Worm (Caenorhabditis elegans) whole organism, late embryonic: Measurements from ENCODE around the gene sel-8.
A peak's percentile ranks its signal among the peaks of the same experiment; 100 is the strongest.

Source experiments
- C38D4.7 ChIP-seq: fragments of 200-800 bp; sonication (Bioruptor generic); optimal IDR thresholded peaks from 2 replicates; lab custom pipeline; 2018; ENCODE audit warnings: mild to moderate bottlenecking, missing genetic modification characterization, moderate library complexity, missing compliant biosample characterization
- F13H6.1 ChIP-seq: sonication (generic microtip); optimal IDR thresholded peaks from 2 replicates; lab custom pipeline; 2016; ENCODE audit warnings: missing genetic modification characterization, missing compliant biosample characterization
- K02D7.2 ChIP-seq: sonication (generic microtip); optimal IDR thresholded peaks from 2 replicates; lab custom pipeline; 2017; ENCODE audit warnings: mild to moderate bottlenecking, missing genetic modification characterization, missing compliant biosample characterization
- T23F11.4 ChIP-seq: fragments of 200-800 bp; sonication (Bioruptor generic); optimal IDR thresholded peaks from 2 replicates; lab custom pipeline; 2018; ENCODE audit warnings: mild to moderate bottlenecking, missing genetic modification characterization, missing compliant biosample characterization
- ahr-1 ChIP-seq: sonication (generic microtip); optimal IDR thresholded peaks from 2 replicates; lab custom pipeline; 2016; ENCODE audit warnings: missing genetic modification characterization, missing compliant biosample characterization
- ama-1 ChIP-seq: fragments of 150-350 bp; optimal IDR thresholded peaks from 2 replicates; lab custom pipeline; 2014
- ceh-14 ChIP-seq: sonication (generic microtip); optimal IDR thresholded peaks from 2 replicates; lab custom pipeline; 2016; ENCODE audit warnings: missing genotype, missing genetic modification characterization, missing compliant biosample characterization
- ceh-18 ChIP-seq: sonication (generic microtip); optimal IDR thresholded peaks from 2 replicates; lab custom pipeline; 2016; ENCODE audit warnings: missing genetic modification characterization, missing compliant biosample characterization
- ceh-2 ChIP-seq: sonication (generic microtip); optimal IDR thresholded peaks from 2 replicates; lab custom pipeline; 2016; ENCODE audit warnings: missing genotype, missing genetic modification characterization, missing compliant biosample characterization
- ceh-31 ChIP-seq: sonication (generic microtip); optimal IDR thresholded peaks from 2 replicates; lab custom pipeline; 2016; ENCODE audit warnings: missing genetic modification characterization, missing compliant biosample characterization
- ceh-34 ChIP-seq: sonication (generic microtip); optimal IDR thresholded peaks from 2 replicates; lab custom pipeline; 2016; ENCODE audit warnings: mild to moderate bottlenecking, missing genetic modification characterization, missing compliant biosample characterization
- ceh-48 ChIP-seq: sonication (generic microtip); optimal IDR thresholded peaks from 2 replicates; lab custom pipeline; 2016; ENCODE audit warnings: missing genetic modification characterization, inconsistent platforms, missing compliant biosample characterization
- ceh-6 ChIP-seq: fragments of 200-800 bp; sonication (Bioruptor generic); optimal IDR thresholded peaks from 2 replicates; lab custom pipeline; 2018; ENCODE audit warnings: mild to moderate bottlenecking, missing genetic modification characterization, missing compliant biosample characterization
- che-1 ChIP-seq: sonication (generic microtip); optimal IDR thresholded peaks from 2 replicates; lab custom pipeline; 2016; ENCODE audit warnings: mild to moderate bottlenecking, missing genetic modification characterization, missing compliant biosample characterization
- dmd-4 ChIP-seq: sonication (generic microtip); optimal IDR thresholded peaks from 2 replicates; lab custom pipeline; 2016; ENCODE audit warnings: borderline replicate concordance, missing genetic modification characterization, missing compliant biosample characterization
- elt-2 ChIP-seq: sonication (generic microtip); optimal IDR thresholded peaks from 2 replicates; lab custom pipeline; 2016; ENCODE audit warnings: missing genetic modification reagents, missing genetic modification characterization, missing compliant biosample characterization
- elt-4 ChIP-seq: sonication (generic microtip); optimal IDR thresholded peaks from 2 replicates; lab custom pipeline; 2016; ENCODE audit warnings: missing genetic modification characterization, missing compliant biosample characterization
- ets-4 ChIP-seq: sonication (generic microtip); optimal IDR thresholded peaks from 2 replicates; lab custom pipeline; 2016; ENCODE audit warnings: missing genetic modification characterization, missing compliant biosample characterization
- gmeb-2 ChIP-seq: sonication (generic microtip); optimal IDR thresholded peaks from 2 replicates; lab custom pipeline; 2016; ENCODE audit warnings: missing genetic modification characterization, inconsistent platforms, missing compliant biosample characterization
- hlh-13 ChIP-seq: fragments of 200-800 bp; sonication (Bioruptor generic); optimal IDR thresholded peaks from 2 replicates; lab custom pipeline; 2018; ENCODE audit warnings: mild to moderate bottlenecking, missing genetic modification characterization, missing compliant biosample characterization
- hlh-6 ChIP-seq: sonication (generic microtip); optimal IDR thresholded peaks from 2 replicates; lab custom pipeline; 2016; ENCODE audit warnings: missing genotype, missing genetic modification characterization, missing compliant biosample characterization
- hlh-8 ChIP-seq: sonication (generic microtip); optimal IDR thresholded peaks from 2 replicates; lab custom pipeline; 2016; ENCODE audit warnings: missing genotype, missing genetic modification characterization, missing compliant biosample characterization
- lin-11 ChIP-seq: fragments of 200-800 bp; sonication (Bioruptor generic); optimal IDR thresholded peaks from 2 replicates; lab custom pipeline; 2018; ENCODE audit warnings: mild to moderate bottlenecking, missing genetic modification characterization, missing compliant biosample characterization
- nfya-1 ChIP-seq: sonication (generic microtip); optimal IDR thresholded peaks from 2 replicates; lab custom pipeline; 2017; ENCODE audit warnings: missing genetic modification characterization, mild to moderate bottlenecking, missing compliant biosample characterization, antibody characterized with exemption, moderate library complexity
- nhr-11 ChIP-seq: fragments of 150-350 bp; optimal IDR thresholded peaks from 2 replicates; lab custom pipeline; 2014; ENCODE audit warnings: missing biosample characterization, missing genetic modification characterization
- nhr-232 ChIP-seq: sonication (generic microtip); optimal IDR thresholded peaks from 2 replicates; lab custom pipeline; 2016; ENCODE audit warnings: missing genetic modification characterization, missing compliant biosample characterization
- pag-3 ChIP-seq: sonication (generic microtip); optimal IDR thresholded peaks from 2 replicates; lab custom pipeline; 2016; ENCODE audit warnings: missing compliant biosample characterization, missing genetic modification characterization, borderline replicate concordance
- pax-1 ChIP-seq: fragments of 150-350 bp; optimal IDR thresholded peaks from 2 replicates; lab custom pipeline; 2014; ENCODE audit warnings: missing biosample characterization, missing genetic modification characterization
- pqm-1 ChIP-seq: sonication (generic microtip); optimal IDR thresholded peaks from 2 replicates; lab custom pipeline; 2016; ENCODE audit warnings: missing genetic modification characterization, missing compliant biosample characterization
- pros-1 ChIP-seq: fragments of 150-350 bp; optimal IDR thresholded peaks from 2 replicates; lab custom pipeline; 2014; ENCODE audit warnings: missing biosample characterization, missing genetic modification reagents, missing genetic modification characterization
- ref-2 ChIP-seq: sonication (generic microtip); optimal IDR thresholded peaks from 2 replicates; lab custom pipeline; 2016; ENCODE audit warnings: missing genetic modification characterization, missing compliant biosample characterization
- rnt-1 ChIP-seq: sonication (generic microtip); optimal IDR thresholded peaks from 2 replicates; lab custom pipeline; 2016; ENCODE audit warnings: missing genetic modification characterization, missing compliant biosample characterization
- sdc-2 ChIP-seq: sonication (generic microtip); optimal IDR thresholded peaks from 2 replicates; lab custom pipeline; 2016; ENCODE audit warnings: missing genotype, missing genetic modification characterization, missing compliant biosample characterization
- unc-3 ChIP-seq, 2 experiments: fragments of 200-800 bp in 1 of 2; sonication (Bioruptor generic) in 1 of 2; sonication (generic microtip) in 1 of 2; conservative IDR thresholded peaks in 1 of 2; optimal IDR thresholded peaks in 1 of 2; 2 replicates each; pipeline versions ENCODE4 v1.3.6 to Lab custom; 2016 to 2022; ENCODE audit warnings: missing compliant biosample characterization in 2 of 2, missing genetic modification characterization in 2 of 2, missing genetic modification reagents in 1 of 2
- unc-86 ChIP-seq: sonication (generic microtip); optimal IDR thresholded peaks from 2 replicates; lab custom pipeline; 2016; ENCODE audit warnings: missing genetic modification characterization, missing compliant biosample characterization

The sel-8 gene

ce11 chrIII:3652427-3652826 is 25.5 kb upstream of the sel-8 start:
- TF ChIP-seq hlh-13 (GFP tag; lab: Kevin White, UChicago) (no peak), ceh-14 (tag; lab: Kevin White, UChicago) (no peak), pag-3 (tag; lab: Kevin White, UChicago) (no peak), T23F11.4 (GFP tag; lab: Kevin White, UChicago) (no peak), unc-86 (no peak), ceh-31 (tag; lab: Kevin White, UChicago) (no peak), K02D7.2 (tag; lab: Kevin White, UChicago) (no peak), ceh-18 (tag; lab: Kevin White, UChicago) (no peak), ceh-6 (GFP tag; lab: Kevin White, UChicago) (no peak), lin-11 (tag; lab: Kevin White, UChicago) (no peak), gmeb-2 (tag; lab: Kevin White, UChicago) (no peak), F13H6.1 (no peak), elt-4 (no peak)
- TF ChIP-seq, all 69 proteins: peak for 0

ce11 chrIII:3650677-3651315 is 23.9 kb upstream of the sel-8 start, which contains the start of the genes madf-8 and gsr-1:
TSS of gene madf-8 (minus strand) at chrIII:3650832.
TSS of gene gsr-1 (plus strand) at chrIII:3650907.
- peak; percentile 1 for TF ChIP-seq rnt-1 (tag; lab: Kevin White, UChicago)
- TF ChIP-seq ceh-31 (tag; lab: Kevin White, UChicago): peak; percentile 42
- peak; percentile 9 for TF ChIP-seq ceh-18 (tag; lab: Kevin White, UChicago)
- no peak for TF ChIP-seq ref-2 (tag; lab: Kevin White, UChicago)
- TF ChIP-seq pax-1 (tag; lab: Kevin White, UChicago): no peak
- no peak for TF ChIP-seq K02D7.2 (tag; lab: Kevin White, UChicago)
- TF ChIP-seq elt-4: no peak
- peak; percentile 21 for TF ChIP-seq ceh-34 (tag; lab: Kevin White, UChicago)
- TF ChIP-seq C38D4.7: no peak
- no peak for TF ChIP-seq nfya-1 (tag; lab: Kevin White, UChicago)
- no peak for TF ChIP-seq nhr-11 (tag; lab: Kevin White, UChicago)
- peak; percentile 0 for TF ChIP-seq elt-2 (tag; lab: Kevin White, UChicago)
- TF ChIP-seq nhr-232 (tag; lab: Kevin White, UChicago): no peak
- TF ChIP-seq, all 69 proteins: peak for 5

- no peak for TF ChIP-seq ceh-2 (tag; lab: Kevin White, UChicago)
- no peak for TF ChIP-seq ama-1 (lab: Kevin White, UChicago)
- TF ChIP-seq nhr-232 (tag; lab: Kevin White, UChicago): no peak
- no peak for TF ChIP-seq hlh-6 (tag; lab: Kevin White, UChicago)
- no peak for TF ChIP-seq che-1 (tag; lab: Kevin White, UChicago)
- TF ChIP-seq hlh-13 (GFP tag; lab: Kevin White, UChicago): no peak
- TF ChIP-seq pqm-1 (tag; lab: Kevin White, UChicago): no peak
- TF ChIP-seq hlh-8: no peak
- no peak for TF ChIP-seq pros-1 (tag; lab: Kevin White, UChicago)
- TF ChIP-seq ahr-1 (tag; lab: Kevin White, UChicago): no peak
Observed at ce11 chrIII:3650266-3650665, 23.3 kb upstream of the sel-8 start.

- TF ChIP-seq unc-3 (GFP tag; conservative IDR thresholded peaks at IDR 0.05; lab: Robert Waterston, UW) (no peak), unc-3 (tag; optimal IDR thresholded peaks at IDR 0.05; lab: Kevin White, UChicago) (no peak), elt-2 (tag; lab: Kevin White, UChicago) (peak; percentile 75)
Observed at ce11 chrIII:3649305-3649704, 22.4 kb upstream of the sel-8 start.

ce11 chrIII:3644075-3644474 is 17.1 kb upstream of the sel-8 start, which contains the start of gene unc-93:
TSS of gene unc-93 (plus strand) at chrIII:3644375.
- no peak for TF ChIP-seq nhr-232 (tag; lab: Kevin White, UChicago)
- no peak for TF ChIP-seq ceh-14 (tag; lab: Kevin White, UChicago)
- no peak for TF ChIP-seq dmd-4
- TF ChIP-seq sdc-2 (tag; lab: Kevin White, UChicago): no peak
- TF ChIP-seq ceh-48 (tag; lab: Kevin White, UChicago): no peak
- no peak for TF ChIP-seq ceh-6 (GFP tag; lab: Kevin White, UChicago)
- no peak for TF ChIP-seq ets-4 (tag; lab: Kevin White, UChicago)
